Fruit fly (Drosophila melanogaster): ENCODE data around the gene EndoA.

EndoA gene

DNA sequence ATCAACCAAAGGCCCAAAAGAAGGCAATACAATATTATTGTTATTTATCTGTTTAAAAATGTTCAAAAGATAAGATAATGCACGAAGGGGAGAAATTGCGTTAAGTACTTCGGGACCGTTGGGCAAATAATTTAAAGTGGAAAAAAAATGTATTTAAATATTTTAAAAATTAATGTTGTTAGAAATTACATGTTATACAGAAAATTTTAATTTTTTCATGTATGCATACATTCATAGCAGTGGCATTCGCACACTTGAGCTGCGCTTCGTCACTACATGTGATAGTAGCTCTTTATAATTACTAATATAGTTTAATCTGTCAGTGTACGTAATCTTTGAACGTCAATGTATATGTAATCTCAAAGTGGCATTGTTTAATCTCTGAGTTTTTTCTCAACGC is 11.2 kb upstream of the EndoA start (continued):
- TF ChIP-seq CG11504 (tag; optimal IDR thresholded peaks at IDR 0.05) (peak; percentile 40), Med (GFP tag) (peak; percentile 23), zfh2 (GFP tag; optimal IDR thresholded peaks at IDR 0.05) (no peak), ac (GFP tag; optimal IDR thresholded peaks at IDR 0.05) (no peak), stwl (tag; optimal IDR thresholded peaks at IDR 0.05) (no peak), CG33557 (GFP tag; optimal IDR thresholded peaks at IDR 0.05) (no peak), CG34224 (GFP tag; IDR thresholded peaks at IDR 0.05; ENCODE audit: partially characterized antibody) (no peak), hth (optimal IDR thresholded peaks at IDR 0.05) (no peak), CG2889 (GFP tag; IDR thresholded peaks at IDR 0.05) (no peak), kni (GFP tag; optimal IDR thresholded peaks at IDR 0.05) (no peak), CG4424 (GFP tag; optimal IDR thresholded peaks at IDR 0.05) (no peak), ash1 (GFP tag; optimal IDR thresholded peaks at IDR 0.05) (no peak), CG2875 (GFP tag; optimal IDR thresholded peaks at IDR 0.05) (no peak), Camta (GFP tag; optimal IDR thresholded peaks at IDR 0.05) (no peak), CG12744 (GFP tag; optimal IDR thresholded peaks at IDR 0.05) (no peak), Fer1 (GFP tag; optimal IDR thresholded peaks at IDR 0.05) (no peak), CG15514 (GFP tag; optimal IDR thresholded peaks at IDR 0.05) (peak; percentile 22), HLH3B (GFP tag; IDR thresholded peaks at IDR 0.05) (peak; percentile 71), nom (GFP tag; optimal IDR thresholded peaks at IDR 0.05) (no peak), gfzf (GFP tag; optimal IDR thresholded peaks at IDR 0.05) (no peak), CG9797 (GFP tag; optimal IDR thresholded peaks at IDR 0.05) (no peak), BtbVII (GFP tag; optimal IDR thresholded peaks at IDR 0.05) (peak; percentile 11), Optix (GFP tag; IDR thresholded peaks at IDR 0.05) (no peak), CG6272 (GFP tag; IDR thresholded peaks at IDR 0.05) (peak; percentile 89), CG17829 (tag; optimal IDR thresholded peaks at IDR 0.05) (no peak), Dip3 (GFP tag; optimal IDR thresholded peaks at IDR 0.05) (no peak), crp (GFP tag; optimal IDR thresholded peaks at IDR 0.05) (no peak), CG3995 (GFP tag; optimal IDR thresholded peaks at IDR 0.05) (no peak), Dref (GFP tag; IDR thresholded peaks at IDR 0.05) (peak; percentile 23; the same call in 1 of the 2 replicates), hkb (optimal IDR thresholded peaks at IDR 0.05) (no peak), hkb (GFP tag; IDR thresholded peaks at IDR 0.05) (no peak; the same call in 1 of the 2 replicates), Kr (GFP tag; optimal IDR thresholded peaks at IDR 0.05) (no peak), maf-S (GFP tag; optimal IDR thresholded peaks at IDR 0.05) (no peak), ato (GFP tag; IDR thresholded peaks at IDR 0.05; ENCODE audit: partially characterized antibody) (no peak), grn (GFP tag; optimal IDR thresholded peaks at IDR 0.05) (no peak), dmrt11E (tag; optimal IDR thresholded peaks at IDR 0.05) (no peak), Sry-β (GFP tag; optimal IDR thresholded peaks at IDR 0.05) (no peak), Drgx (GFP tag; IDR thresholded peaks at IDR 0.05) (no peak), CG6683 (GFP tag; optimal IDR thresholded peaks at IDR 0.05) (no peak), CG14014 (GFP tag; IDR thresholded peaks at IDR 0.05) (peak; percentile 7; the same call in 1 of the 2 replicates), CrebB (tag; optimal IDR thresholded peaks at IDR 0.05) (no peak), CG31441 (GFP tag; IDR thresholded peaks at IDR 0.05) (peak; percentile 55), Oaz (GFP tag; IDR thresholded peaks at IDR 0.05) (no peak), CG2116 (GFP tag; optimal IDR thresholded peaks at IDR 0.05) (no peak), inv (GFP tag; IDR thresholded peaks at IDR 0.05; ENCODE audit: partially characterized antibody) (no peak), cas (GFP tag; IDR thresholded peaks at IDR 0.05) (no peak), CG6175 (GFP tag; IDR thresholded peaks at IDR 0.05) (peak; percentile 53; the same call in 1 of the 3 replicates), Hey (tag; optimal IDR thresholded peaks at IDR 0.05) (no peak), CG32772 (GFP tag; IDR thresholded peaks at IDR 0.05) (peak; percentile 64; the same call in 1 of the 2 replicates), CG10959 (GFP tag; IDR thresholded peaks at IDR 0.05) (no peak), B-H2 (GFP tag; optimal IDR thresholded peaks at IDR 0.05) (no peak), gsb-n (tag; optimal IDR thresholded peaks at IDR 0.05) (no peak)

All from whole organism, embryonic.